ENCODE assay signal across 5 worm cellular contexts in the genomic region with DNA sequence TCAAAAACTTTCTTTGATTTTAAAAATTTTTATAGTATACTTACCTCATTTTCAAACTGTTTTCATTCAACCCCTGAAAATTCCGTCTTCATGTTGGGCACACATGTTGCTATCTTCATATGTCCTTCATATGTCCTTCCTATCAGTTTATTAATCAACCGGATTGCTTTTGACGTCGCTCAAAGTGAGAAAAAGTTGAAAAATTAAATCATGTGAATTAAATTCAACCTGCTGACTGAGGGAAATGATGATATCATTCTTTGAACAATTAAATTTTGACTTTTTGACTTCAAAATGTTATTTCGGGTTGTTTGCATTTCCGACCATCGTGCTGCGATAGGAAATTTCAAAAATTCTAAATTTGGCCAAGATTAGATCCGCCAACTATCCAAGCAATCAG.
TF ChIP-seq lines count a peak whose summit lies in the region.

No protein-coding gene starts in this region.

TF ChIP-seq in whole organism, L1 larva, 84 proteins besides CTCF, POLR2A, EP300 and RAD21 (continues in another document):
- TF ChIP-seq efl-1 (optimal IDR thresholded peaks at IDR 0.05; lab: Kevin White, UChicago) = no peak
- TF ChIP-seq efl-1 (GFP tag; optimal IDR thresholded peaks at IDR 0.05 in 1 of 2; lab: Kevin White, UChicago) = peak in 1 of 2 experiments; percentile 67
- no peak for TF ChIP-seq sox-4 (tag; optimal IDR thresholded peaks at IDR 0.05; lab: Kevin White, UChicago)
- TF ChIP-seq lin-35 (GFP tag; optimal IDR thresholded peaks at IDR 0.05; lab: Kevin White, UChicago) = peak in 1 of 2 experiments; percentile 42
- TF ChIP-seq unc-98 (GFP tag; IDR thresholded peaks at IDR 0.05; lab: Robert Waterston, UW) = no peak
- peak; percentile 17 for TF ChIP-seq nhr-20 (tag; optimal IDR thresholded peaks at IDR 0.05; lab: Kevin White, UChicago)
- TF ChIP-seq isw-1 (GFP tag; IDR thresholded peaks at IDR 0.05; lab: Robert Waterston, UW) = no peak
- TF ChIP-seq ceh-90 (tag; optimal IDR thresholded peaks at IDR 0.05; lab: Kevin White, UChicago) = no peak
- no peak for TF ChIP-seq irx-1 (tag; optimal IDR thresholded peaks at IDR 0.05; lab: Kevin White, UChicago)
- TF ChIP-seq nhr-19 (GFP tag; conservative IDR thresholded peaks at IDR 0.05; lab: Robert Waterston, UW) = peak; percentile 20; the same call in 1 of the 2 replicates
- no peak for TF ChIP-seq Y116A8C.19 (tag; optimal IDR thresholded peaks at IDR 0.05; lab: Kevin White, UChicago; ENCODE audit: borderline replicate concordance)
- no peak for TF ChIP-seq lsy-2 (tag; optimal IDR thresholded peaks at IDR 0.05; lab: Kevin White, UChicago)
- TF ChIP-seq blmp-1 (tag; optimal IDR thresholded peaks at IDR 0.05; lab: Kevin White, UChicago) = no peak
- TF ChIP-seq lin-14 (GFP tag; optimal IDR thresholded peaks at IDR 0.05; lab: Kevin White, UChicago) = peak; percentile 34
- peak; percentile 35 for TF ChIP-seq nhr-71 (tag; optimal IDR thresholded peaks at IDR 0.05; lab: Kevin White, UChicago)
- TF ChIP-seq snu-23 (GFP tag; optimal IDR thresholded peaks at IDR 0.05; lab: Kevin White, UChicago) = no peak
- no peak for TF ChIP-seq lir-3 (tag; optimal IDR thresholded peaks at IDR 0.05; lab: Kevin White, UChicago; ENCODE audit: poor library complexity)

TF ChIP-seq in whole organism, L2 larva, 48 proteins besides CTCF, POLR2A, EP300 and RAD21:
- peak; percentile 19 for TF ChIP-seq fos-1 (tag; optimal IDR thresholded peaks at IDR 0.05; lab: Kevin White, UChicago)
- no peak for TF ChIP-seq ama-1 (optimal IDR thresholded peaks at IDR 0.05; lab: Kevin White, UChicago)

TF ChIP-seq in whole organism, L3 larva, 47 proteins besides CTCF, POLR2A, EP300 and RAD21:
- TF ChIP-seq ceh-82 (tag; optimal IDR thresholded peaks at IDR 0.05; lab: Kevin White, UChicago) (no peak), nhr-237 (tag; optimal IDR thresholded peaks at IDR 0.05; lab: Kevin White, UChicago) (no peak), pqm-1 (tag; optimal IDR thresholded peaks at IDR 0.05; lab: Kevin White, UChicago) (peak; percentile 78), elt-2 (tag; optimal IDR thresholded peaks at IDR 0.05; lab: Kevin White, UChicago) (peak; percentile 73)
TF ChIP-seq in whole organism, L3 larva: peak in this region for 2.

TF ChIP-seq in whole organism, L4 larva, 104 proteins besides CTCF, POLR2A, EP300 and RAD21:
- no peak for TF ChIP-seq madf-9 (GFP tag; conservative IDR thresholded peaks at IDR 0.05; lab: Robert Waterston, UW)
- TF ChIP-seq pqm-1 (tag; optimal IDR thresholded peaks at IDR 0.05; lab: Kevin White, UChicago) = peak; percentile 70
- TF ChIP-seq zip-11 (GFP tag; IDR thresholded peaks at IDR 0.05; lab: Robert Waterston, UW) = no peak
- TF ChIP-seq mxl-3 (GFP tag; optimal IDR thresholded peaks at IDR 0.05; lab: Kevin White, UChicago) = no peak
- TF ChIP-seq lin-13 (GFP tag; optimal IDR thresholded peaks at IDR 0.05; lab: Kevin White, UChicago) = no peak
- TF ChIP-seq dmd-6 (GFP tag; IDR thresholded peaks at IDR 0.05; lab: Robert Waterston, UW) = peak; percentile 68
- peak; percentile 42 for TF ChIP-seq hlh-30 (tag; optimal IDR thresholded peaks at IDR 0.05; lab: Kevin White, UChicago; ENCODE audit: insufficient read depth)
- peak; percentile 45 for TF ChIP-seq dve-1 (tag; optimal IDR thresholded peaks at IDR 0.05; lab: Kevin White, UChicago; ENCODE audit: insufficient read depth)
TF ChIP-seq in whole organism, L4 larva: peak in this region for 4.

TF ChIP-seq in whole organism, young adult, 124 proteins besides CTCF, POLR2A, EP300 and RAD21:
- TF ChIP-seq mel-28 (tag; optimal IDR thresholded peaks at IDR 0.05; lab: Kevin White, UChicago; ENCODE audit: borderline replicate concordance) (no peak), nhr-80 (tag; optimal IDR thresholded peaks at IDR 0.05; lab: Kevin White, UChicago) (peak; percentile 57), K11D2.4 (GFP tag; IDR thresholded peaks at IDR 0.05; lab: Robert Waterston, UW) (no peak)
